Worm (Caenorhabditis elegans) whole organism, L3 larva: ENCODE measurements around the gene ZC443.3.
A peak's percentile ranks its signal among the peaks of the same experiment; 100 is the strongest.

ENCODE experiments used
- R02D3.7 ChIP-seq: fragments of 150-350 bp; optimal IDR thresholded peaks from 2 replicates; lab custom pipeline; 2014; ENCODE audit warnings: missing biosample characterization, missing genetic modification characterization
- ZK546.5 ChIP-seq: sonication (generic microtip); optimal IDR thresholded peaks from 2 replicates; lab custom pipeline; 2017; ENCODE audit warnings: missing biosample characterization, missing genetic modification characterization
- aly-2 ChIP-seq: fragments of 150-350 bp; optimal IDR thresholded peaks from 2 replicates; lab custom pipeline; 2014; ENCODE audit warnings: missing biosample characterization, missing genetic modification characterization
- ceh-16 ChIP-seq: sonication (generic microtip); optimal IDR thresholded peaks from 2 replicates; lab custom pipeline; 2017; ENCODE audit warnings: missing biosample characterization, missing genetic modification characterization
- ceh-9 ChIP-seq: sonication (generic microtip); optimal IDR thresholded peaks from 2 replicates; lab custom pipeline; 2018; ENCODE audit warnings: missing biosample characterization, missing genetic modification characterization
- daf-12 ChIP-seq: fragments of 150-350 bp; optimal IDR thresholded peaks from 2 replicates; lab custom pipeline; 2014; ENCODE audit warnings: missing biosample characterization, missing genetic modification reagents, missing genetic modification characterization
- egl-27 ChIP-seq: sonication (generic microtip); optimal IDR thresholded peaks from 4 replicates; lab custom pipeline; 2017; ENCODE audit warnings: missing biosample characterization, missing genetic modification reagents, missing genetic modification characterization
- egl-5 ChIP-seq: fragments of 150-350 bp; optimal IDR thresholded peaks from 2 replicates; lab custom pipeline; 2017; ENCODE audit warnings: missing biosample characterization, missing genetic modification reagents, missing genetic modification characterization, inconsistent platforms
- elt-2 ChIP-seq: sonication (generic microtip); optimal IDR thresholded peaks from 2 replicates; lab custom pipeline; 2016; ENCODE audit warnings: missing genetic modification reagents, mild to moderate bottlenecking, missing genetic modification characterization, missing compliant biosample characterization
- elt-3 ChIP-seq, 3 experiments: fragments of 150-350 bp in 1 of 3; sonication (generic microtip) in 2 of 3; optimal IDR thresholded peaks; 2 replicates in 2 of 3; 4 replicates in 1 of 3; lab custom pipeline; 2014 to 2017; ENCODE audit warnings: missing biosample characterization in 3 of 3, missing genetic modification characterization in 3 of 3
- eor-1 ChIP-seq, 2 experiments: fragments of 150-350 bp; optimal IDR thresholded peaks; 2 replicates each; lab custom pipeline; 2014 to 2018; ENCODE audit warnings: missing biosample characterization in 2 of 2, missing genetic modification characterization in 2 of 2
- fkh-10 ChIP-seq: sonication (generic microtip); optimal IDR thresholded peaks from 2 replicates; lab custom pipeline; 2017; ENCODE audit warnings: missing biosample characterization, missing genetic modification reagents, missing genetic modification characterization
- fkh-2 ChIP-seq: fragments of 150-350 bp; optimal IDR thresholded peaks from 2 replicates; lab custom pipeline; 2014; ENCODE audit warnings: missing biosample characterization, missing genetic modification reagents, missing genetic modification characterization
- fos-1 ChIP-seq: fragments of 150-350 bp; optimal IDR thresholded peaks from 2 replicates; lab custom pipeline; 2014; ENCODE audit warnings: missing biosample characterization, missing genetic modification characterization
- jun-1 ChIP-seq: fragments of 150-350 bp; optimal IDR thresholded peaks from 2 replicates; lab custom pipeline; 2014; ENCODE audit warnings: missing biosample characterization, missing genetic modification reagents, missing genetic modification characterization
- lin-15B ChIP-seq: fragments of 150-350 bp; optimal IDR thresholded peaks from 2 replicates; lab custom pipeline; 2014; ENCODE audit warnings: missing biosample characterization, missing genetic modification characterization
- lin-39 ChIP-seq: fragments of 150-350 bp; optimal IDR thresholded peaks from 2 replicates; lab custom pipeline; 2018; ENCODE audit warnings: missing biosample characterization, missing genetic modification reagents, missing genetic modification characterization
- lsy-12 ChIP-seq: sonication (generic microtip); optimal IDR thresholded peaks from 2 replicates; lab custom pipeline; 2016; ENCODE audit warnings: mild to moderate bottlenecking, missing genetic modification characterization, missing compliant biosample characterization
- mml-1 ChIP-seq: fragments of 150-350 bp; sonication (generic microtip); optimal IDR thresholded peaks from 3 replicates; lab custom pipeline; 2014; ENCODE audit warnings: missing biosample characterization, missing genetic modification characterization
- nfya-1 ChIP-seq: sonication (generic microtip); optimal IDR thresholded peaks from 2 replicates; lab custom pipeline; 2017; ENCODE audit warnings: missing genetic modification characterization, mild to moderate bottlenecking, missing compliant biosample characterization, antibody characterized with exemption, moderate library complexity; ENCODE audit not compliant: insufficient read depth
- nhr-11 ChIP-seq: fragments of 150-350 bp; optimal IDR thresholded peaks from 2 replicates; lab custom pipeline; 2014; ENCODE audit warnings: missing biosample characterization, missing genetic modification characterization
- nhr-23 ChIP-seq: fragments of 150-350 bp; optimal IDR thresholded peaks from 2 replicates; lab custom pipeline; 2014; ENCODE audit warnings: missing biosample characterization, missing genetic modification reagents, missing genetic modification characterization
- nhr-43 ChIP-seq: sonication (generic microtip); optimal IDR thresholded peaks from 2 replicates; lab custom pipeline; 2016; ENCODE audit warnings: mild to moderate bottlenecking, missing genetic modification characterization, missing compliant biosample characterization; ENCODE audit not compliant: poor library complexity, severe bottlenecking
- nhr-67 ChIP-seq: fragments of 150-350 bp; optimal IDR thresholded peaks from 2 replicates; lab custom pipeline; 2014; ENCODE audit warnings: missing biosample characterization, missing genetic modification characterization
- pha-4 ChIP-seq: fragments of 150-350 bp; optimal IDR thresholded peaks from 2 replicates; lab custom pipeline; 2014; ENCODE audit warnings: missing biosample characterization, missing genetic modification reagents, missing genetic modification characterization
- pqm-1 ChIP-seq: fragments of 150-350 bp; optimal IDR thresholded peaks from 2 replicates; lab custom pipeline; 2017; ENCODE audit warnings: missing biosample characterization, missing genetic modification characterization, inconsistent platforms
- snpc-4 ChIP-seq: fragments of 150-350 bp; optimal IDR thresholded peaks from 2 replicates; lab custom pipeline; 2014; ENCODE audit warnings: missing biosample characterization, missing genetic modification characterization
- unc-39 ChIP-seq: sonication (generic microtip); optimal IDR thresholded peaks from 4 replicates; lab custom pipeline; 2017; ENCODE audit warnings: missing biosample characterization, missing genetic modification characterization
- unc-62 ChIP-seq: fragments of 150-350 bp; sonication (generic microtip); optimal IDR thresholded peaks from 4 replicates; lab custom pipeline; 2014; ENCODE audit warnings: missing biosample characterization, missing genetic modification reagents, missing genetic modification characterization
- ztf-4 ChIP-seq: fragments of 150-350 bp; optimal IDR thresholded peaks from 2 replicates; lab custom pipeline; 2014; ENCODE audit warnings: missing biosample characterization, missing genetic modification characterization

The ZC443.3 gene

ce11 chrV:12814022-12814421 is at the start of gene ZC443.3:
TSS of gene ZC443.3 (minus strand) at chrV:12814122.
- TF ChIP-seq unc-39 (tag; lab: Kevin White, UChicago): no peak
- TF ChIP-seq daf-12 (tag; lab: Kevin White, UChicago): no peak
- TF ChIP-seq nhr-67 (tag; lab: Kevin White, UChicago): no peak
- no peak for TF ChIP-seq nhr-11
- TF ChIP-seq snpc-4: no peak
- no peak for TF ChIP-seq egl-5 (tag; lab: Kevin White, UChicago)
- TF ChIP-seq eor-1 (tag; optimal IDR thresholded peaks at IDR 0.05; lab: Kevin White, UChicago): no peak
- no peak for TF ChIP-seq mml-1 (tag; lab: Kevin White, UChicago)
- no peak for TF ChIP-seq pha-4 (tag; lab: Kevin White, UChicago)
- no peak for TF ChIP-seq aly-2 (tag; lab: Kevin White, UChicago)
- no peak for TF ChIP-seq fos-1 (tag; lab: Kevin White, UChicago)
- no peak for TF ChIP-seq ceh-9 (tag; lab: Kevin White, UChicago)
- no peak for TF ChIP-seq lin-39 (tag; lab: Kevin White, UChicago)
- TF ChIP-seq lsy-12 (tag; lab: Kevin White, UChicago): no peak
- no peak for TF ChIP-seq egl-27 (tag; lab: Kevin White, UChicago)
- TF ChIP-seq fkh-2: no peak
- TF ChIP-seq nfya-1 (tag; lab: Kevin White, UChicago): no peak
- no peak for TF ChIP-seq fkh-10 (GFP tag; lab: Kevin White, UChicago)

- no peak for TF ChIP-seq pqm-1
- no peak for TF ChIP-seq ceh-9 (tag; lab: Kevin White, UChicago)
- TF ChIP-seq ceh-16: no peak
- no peak for TF ChIP-seq fkh-2
- no peak for TF ChIP-seq lsy-12 (tag; lab: Kevin White, UChicago)
- no peak for TF ChIP-seq nhr-23
- TF ChIP-seq egl-5 (tag; lab: Kevin White, UChicago): no peak
- no peak for TF ChIP-seq elt-3 (tag; optimal IDR thresholded peaks at IDR 0.05; lab: Kevin White, UChicago)
- no peak for TF ChIP-seq lin-15B (tag; lab: Kevin White, UChicago)
- no peak for TF ChIP-seq nhr-43 (tag; lab: Kevin White, UChicago)
- TF ChIP-seq pha-4 (tag; lab: Kevin White, UChicago): no peak
Observed at ce11 chrV:12859144-12859543, 45.2 kb upstream of the ZC443.3 start, which contains the start of gene anp-1. TSS of gene anp-1 (plus strand) at chrV:12859444.

ce11 chrV:12854766-12855165 is 40.8 kb upstream of the ZC443.3 start, which contains the start of gene C44H9.7:
TSS of gene C44H9.7 (minus strand) at chrV:12854866.
- TF ChIP-seq elt-2 (tag; lab: Kevin White, UChicago) (peak; percentile 7), eor-1 (tag; optimal IDR thresholded peaks at IDR 0.05; lab: Kevin White, UChicago) (no peak), ceh-9 (tag; lab: Kevin White, UChicago) (no peak), lin-39 (tag; lab: Kevin White, UChicago) (no peak), lin-15B (tag; lab: Kevin White, UChicago) (no peak)
- TF ChIP-seq, all 47 proteins: peak for 1

ce11 chrV:12852355-12852754 is 38.4 kb upstream of the ZC443.3 start:
- TF ChIP-seq pqm-1 (peak; percentile 69), jun-1 (tag; lab: Kevin White, UChicago) (peak; percentile 13), elt-3 (tag; optimal IDR thresholded peaks at IDR 0.05; lab: Kevin White, UChicago) (no peak), elt-2 (tag; lab: Kevin White, UChicago) (peak; percentile 58), egl-27 (tag; lab: Kevin White, UChicago) (no peak)

ce11 chrV:12849736-12850135 is 35.8 kb upstream of the ZC443.3 start, which contains the start of gene C44H9.5:
TSS of gene C44H9.5 (minus strand) at chrV:12849864.
- no peak for TF ChIP-seq unc-62
- TF ChIP-seq ceh-16: no peak
- TF ChIP-seq pqm-1: peak; percentile 66
- peak; percentile 49 for TF ChIP-seq elt-2 (tag; lab: Kevin White, UChicago)

ce11 chrV:12845247-12845646 is 31.3 kb upstream of the ZC443.3 start, which contains the start of gene C44H9.6:
TSS of gene C44H9.6 (minus strand) at chrV:12845347.
- no peak for TF ChIP-seq nhr-23
- no peak for TF ChIP-seq R02D3.7
- no peak for TF ChIP-seq mml-1 (tag; lab: Kevin White, UChicago)
- no peak for TF ChIP-seq pqm-1
- TF ChIP-seq ztf-4 (tag; lab: Kevin White, UChicago): no peak
- no peak for TF ChIP-seq ZK546.5 (tag; lab: Kevin White, UChicago)
- TF ChIP-seq elt-2 (tag; lab: Kevin White, UChicago): peak; percentile 35
